Fruit fly (Drosophila melanogaster): ENCODE measurements around the gene CG42709.

The CG42709 gene

dm6 chr3L:12803159-12804034 is 13.4 kb downstream of the CG42709 start (continued):
- TF ChIP-seq Ets97D (GFP tag; optimal IDR thresholded peaks at IDR 0.05) (no peak), ci (GFP tag; IDR thresholded peaks at IDR 0.05) (no peak), lbe (GFP tag; optimal IDR thresholded peaks at IDR 0.05) (no peak), tin (GFP tag; optimal IDR thresholded peaks at IDR 0.05) (no peak), cato (GFP tag; optimal IDR thresholded peaks at IDR 0.05; ENCODE audit: borderline replicate concordance) (no peak), maf-S (GFP tag; optimal IDR thresholded peaks at IDR 0.05) (peak; percentile 38), Camta (GFP tag; optimal IDR thresholded peaks at IDR 0.05) (peak; percentile 38), CG7357 (GFP tag; IDR thresholded peaks at IDR 0.05) (no peak), Side (GFP tag; optimal IDR thresholded peaks at IDR 0.05) (peak; percentile 54), E2f2 (GFP tag; IDR thresholded peaks at IDR 0.05) (no peak), CG43689 (GFP tag; IDR thresholded peaks at IDR 0.05) (no peak), CG4282 (GFP tag; optimal IDR thresholded peaks at IDR 0.05) (no peak), CG12744 (GFP tag; optimal IDR thresholded peaks at IDR 0.05) (peak; percentile 58), ind (GFP tag; optimal IDR thresholded peaks at IDR 0.05) (peak; percentile 14), lab (GFP tag; optimal IDR thresholded peaks at IDR 0.05) (peak; percentile 56), scrt (GFP tag; optimal IDR thresholded peaks at IDR 0.05) (peak; percentile 36), CG32532 (GFP tag; IDR thresholded peaks at IDR 0.05) (peak; percentile 64; the same call in 1 of the 2 replicates), fu2 (GFP tag; optimal IDR thresholded peaks at IDR 0.05) (peak; percentile 47), CG7556 (GFP tag; optimal IDR thresholded peaks at IDR 0.05) (peak; percentile 63), vfl (GFP tag; optimal IDR thresholded peaks at IDR 0.05) (no peak), CG3995 (GFP tag; optimal IDR thresholded peaks at IDR 0.05) (no peak), Opbp (GFP tag; IDR thresholded peaks at IDR 0.05; ENCODE audit: partially characterized antibody) (no peak), sens-2 (GFP tag; IDR thresholded peaks at IDR 0.05) (no peak), Asciz (GFP tag; optimal IDR thresholded peaks at IDR 0.05) (peak; percentile 41), CG7271 (tag; optimal IDR thresholded peaks at IDR 0.05) (no peak), Deaf1 (tag; optimal IDR thresholded peaks at IDR 0.05) (peak; percentile 22), CG9437 (GFP tag; optimal IDR thresholded peaks at IDR 0.05) (peak; percentile 51), CG2129 (GFP tag; IDR thresholded peaks at IDR 0.05; ENCODE audit: partially characterized antibody) (no peak), CG1832 (GFP tag; optimal IDR thresholded peaks at IDR 0.05) (no peak), CG11504 (tag; optimal IDR thresholded peaks at IDR 0.05) (peak; percentile 67), prd (optimal IDR thresholded peaks at IDR 0.05) (no peak), prd (GFP tag; IDR thresholded peaks at IDR 0.05) (no peak), jing (GFP tag; optimal IDR thresholded peaks at IDR 0.05) (no peak), CG10366 (GFP tag; IDR thresholded peaks at IDR 0.05) (no peak), z (GFP tag; IDR thresholded peaks at IDR 0.05) (no peak), CG31224 (GFP tag; IDR thresholded peaks at IDR 0.05) (peak; percentile 31; the same call in 1 of the 2 replicates), slbo (GFP tag; IDR thresholded peaks at IDR 0.05) (peak; percentile 65), CG10274 (GFP tag; optimal IDR thresholded peaks at IDR 0.05) (peak; percentile 16), CG2199 (GFP tag; IDR thresholded peaks at IDR 0.05) (no peak), CG9609 (GFP tag; optimal IDR thresholded peaks at IDR 0.05) (no peak), klu (GFP tag; IDR thresholded peaks at IDR 0.05) (no peak), abd-A (tag; optimal IDR thresholded peaks at IDR 0.05) (no peak), CG13424 (tag; optimal IDR thresholded peaks at IDR 0.05) (peak; percentile 19), ase (GFP tag; IDR thresholded peaks at IDR 0.05) (no peak), sna (GFP tag; IDR thresholded peaks at IDR 0.05; ENCODE audit: partially characterized antibody) (no peak), E2f1 (GFP tag; IDR thresholded peaks at IDR 0.05) (no peak), fd102C (GFP tag; optimal IDR thresholded peaks at IDR 0.05) (no peak), zfh1 (GFP tag; IDR thresholded peaks at IDR 0.05) (no peak), Atf3 (GFP tag; optimal IDR thresholded peaks at IDR 0.05) (no peak), Nf-YA (GFP tag; IDR thresholded peaks at IDR 0.05) (no peak)
